Worm (Caenorhabditis elegans) whole organism, midembryonic: Measurements from ENCODE around the gene K10B4.3.

Source experiments
- T22C8.4 ChIP-seq: fragments of 200-800 bp; sonication (Bioruptor generic); IDR thresholded peaks from 2 replicates; pipeline ENCODE4 v1.3.6; 2022; ENCODE audit warnings: missing genetic modification characterization, missing compliant biosample characterization
- flt-1 ChIP-seq: fragments of 200-800 bp; sonication (Bioruptor generic); IDR thresholded peaks from 2 replicates; pipeline ENCODE4 v1.3.6; 2022; ENCODE audit warnings: missing genetic modification characterization, missing compliant biosample characterization
- klf-2 ChIP-seq: fragments of 200-800 bp; sonication (Bioruptor generic); conservative IDR thresholded peaks from 2 replicates; pipeline ENCODE4 v1.3.6; 2022; ENCODE audit warnings: missing genetic modification reagents, missing genetic modification characterization, missing compliant biosample characterization
- ztf-23 ChIP-seq: fragments of 200-800 bp; sonication (Bioruptor generic); IDR thresholded peaks from 2 replicates; pipeline ENCODE4 v1.3.6; 2022; ENCODE audit warnings: missing genetic modification reagents, missing genetic modification characterization, missing compliant biosample characterization

- TF ChIP-seq T22C8.4 (GFP tag; lab: Robert Waterston, UW): 0 out of 2 replicates have a peak, but pooled peaks have one; percentile 28
- TF ChIP-seq ztf-23 (GFP tag; lab: Robert Waterston, UW): 0 out of 2 replicates have a peak, but pooled peaks have one; percentile 25
- TF ChIP-seq flt-1: no peak
- no peak for TF ChIP-seq klf-2 (GFP tag; lab: Robert Waterston, UW)
Observed at ce11 chrII:155904-156303, 34.9 kb upstream of the K10B4.3 start, which contains the start of gene mrpl-28.
